Fruit fly (Drosophila melanogaster) whole organism, embryonic: ENCODE measurements around the gene eIF4E5.

ENCODE experiments used
- ase ChIP-seq: fragments of 200-800 bp; sonication (Bioruptor generic); IDR thresholded peaks from 3 replicates; pipeline ENCODE4 v1.3.6; 2022; ENCODE audit warnings: missing biosample characterization, missing genetic modification characterization
- gem ChIP-seq: fragments of 200-800 bp; sonication (Bioruptor generic); optimal IDR thresholded peaks from 2 replicates; lab custom pipeline; 2019; ENCODE audit warnings: missing biosample characterization, mild to moderate bottlenecking, missing genetic modification characterization, moderate library complexity

dm6 chr3L:7904560-7904959, 9.9 kb downstream of the eIF4E5 start:
- TF ChIP-seq gem = no peak
- no peak for TF ChIP-seq ase (GFP tag; lab: Robert Waterston, UW)
